Worm (Caenorhabditis elegans): ENCODE results near the gene srv-8.

Gene srv-8

ce11 chrV:13389454-13389853, 31.1 kb downstream of the srv-8 start:
- TF ChIP-seq ama-1 (optimal IDR thresholded peaks at IDR 0.05) (no peak), ama-1 (GFP tag; optimal IDR thresholded peaks at IDR 0.05) (no peak), D2030.7 (GFP tag; IDR thresholded peaks at IDR 0.05) (no peak), ztf-3 (GFP tag; optimal IDR thresholded peaks at IDR 0.05) (no peak), mel-28 (tag; optimal IDR thresholded peaks at IDR 0.05; ENCODE audit: borderline replicate concordance) (no peak), attf-5 (GFP tag; optimal IDR thresholded peaks at IDR 0.05) (no peak), Y53G8AR.9 (GFP tag; conservative IDR thresholded peaks at IDR 0.05) (no peak), ceh-79 (tag; optimal IDR thresholded peaks at IDR 0.05) (no peak), ztf-18 (tag; optimal IDR thresholded peaks at IDR 0.05) (no peak), B0261.1 (tag; optimal IDR thresholded peaks at IDR 0.05) (no peak), hlh-26 (GFP tag; conservative IDR thresholded peaks at IDR 0.05) (no peak)

- TF ChIP-seq sdz-38 (tag; optimal IDR thresholded peaks at IDR 0.05) (no peak), nfyb-1 (GFP tag; IDR thresholded peaks at IDR 0.05) (no peak), hlh-26 (GFP tag; conservative IDR thresholded peaks at IDR 0.05) (no peak), B0261.1 (tag; optimal IDR thresholded peaks at IDR 0.05) (no peak), ceh-100 (GFP tag; IDR thresholded peaks at IDR 0.05) (no peak), aptf-3 (GFP tag; IDR thresholded peaks at IDR 0.05) (no peak), egl-18 (GFP tag; IDR thresholded peaks at IDR 0.05) (no peak), mes-4 (tag; optimal IDR thresholded peaks at IDR 0.05) (no peak), hlh-12 (tag; optimal IDR thresholded peaks at IDR 0.05) (no peak)
These were observed 31.6 kb downstream of the srv-8 start for ce11 chrV:13388961-13389360.

- no peak for TF ChIP-seq let-607 (tag; optimal IDR thresholded peaks at IDR 0.05)
- TF ChIP-seq ceh-58 (GFP tag; IDR thresholded peaks at IDR 0.05) = no peak
- TF ChIP-seq ztf-28 (GFP tag; IDR thresholded peaks at IDR 0.05) = no peak
- TF ChIP-seq zfh-2 (GFP tag; conservative IDR thresholded peaks at IDR 0.05) = no peak
- no peak for TF ChIP-seq Y79H2A.3 (GFP tag; conservative IDR thresholded peaks at IDR 0.05)
- no peak for TF ChIP-seq tlf-1 (GFP tag; optimal IDR thresholded peaks at IDR 0.05)
- no peak for TF ChIP-seq efl-1 (GFP tag; optimal IDR thresholded peaks at IDR 0.05)
- TF ChIP-seq xnd-1 (tag; optimal IDR thresholded peaks at IDR 0.05) = no peak
- TF ChIP-seq pbrm-1 (GFP tag; IDR thresholded peaks at IDR 0.05) = no peak
- no peak for TF ChIP-seq B0261.1 (tag; optimal IDR thresholded peaks at IDR 0.05)
- TF ChIP-seq K11D2.4 (GFP tag; IDR thresholded peaks at IDR 0.05) = no peak
- no peak for TF ChIP-seq Y53G8AR.9 (GFP tag; conservative IDR thresholded peaks at IDR 0.05)
- TF ChIP-seq K12H6.12 (tag; optimal IDR thresholded peaks at IDR 0.05) = no peak
- TF ChIP-seq lin-54 (GFP tag; optimal IDR thresholded peaks at IDR 0.05) = no peak
These were observed 33.1 kb downstream of the srv-8 start for ce11 chrV:13387472-13387871.

ce11 chrV:13385798-13386197, 34.7 kb downstream of the srv-8 start, which contains the start of gene gcy-34:
Gene gcy-34 (minus strand): TSS chrV:13385898.
- TF ChIP-seq gei-17 (GFP tag; optimal IDR thresholded peaks at IDR 0.05) (no peak), F33H1.4 (GFP tag; IDR thresholded peaks at IDR 0.05) (no peak), F55B11.4 (tag; optimal IDR thresholded peaks at IDR 0.05; ENCODE audit: borderline replicate concordance, insufficient read depth) (no peak)

- TF ChIP-seq dpff-1 (tag; optimal IDR thresholded peaks at IDR 0.05) (no peak), nhr-27 (tag; optimal IDR thresholded peaks at IDR 0.05) (no peak), nhr-80 (tag; optimal IDR thresholded peaks at IDR 0.05) (peak; percentile 74), snpc-3.4 (tag; optimal IDR thresholded peaks at IDR 0.05) (no peak)
These were observed 39.6 kb downstream of the srv-8 start, which contains the start of gene cpz-2 for ce11 chrV:13380980-13381379. Gene cpz-2 (plus strand): TSS chrV:13381189.
